Worm (Caenorhabditis elegans) whole organism, L4 larva: ENCODE measurements around the gene R144.12.
A peak's percentile ranks its signal among the peaks of the same experiment; 100 is the strongest.

Source experiments
- F10B5.3 ChIP-seq: sonication (generic microtip); optimal IDR thresholded peaks from 2 replicates; lab custom pipeline; 2016; ENCODE audit warnings: mild to moderate bottlenecking, missing genetic modification characterization, missing compliant biosample characterization
- F26F4.8 ChIP-seq: fragments of 200-800 bp; sonication (Bioruptor generic); conservative IDR thresholded peaks from 2 replicates; pipeline ENCODE4 v1.3.6; 2022; ENCODE audit warnings: missing genetic modification characterization, missing compliant biosample characterization
- F44E2.7 ChIP-seq: fragments of 200-800 bp; sonication (Bioruptor generic); IDR thresholded peaks from 2 replicates; pipeline ENCODE4 v2.1.2; 2022; ENCODE audit warnings: missing genetic modification characterization, missing compliant biosample characterization
- T20F7.1 ChIP-seq: fragments of 200-800 bp; sonication (Bioruptor generic); optimal IDR thresholded peaks from 2 replicates; lab custom pipeline; 2018; ENCODE audit warnings: mild to moderate bottlenecking, missing genetic modification characterization, missing compliant biosample characterization
- Y48G9A.11 ChIP-seq: fragments of 200-800 bp; sonication (Bioruptor generic); IDR thresholded peaks from 2 replicates; pipeline ENCODE4 v1.3.6; 2022; ENCODE audit warnings: missing genetic modification reagents, missing genetic modification characterization, missing compliant biosample characterization
- Y5F2A.4 ChIP-seq: fragments of 200-800 bp; sonication (Bioruptor generic); optimal IDR thresholded peaks from 2 replicates; lab custom pipeline; 2018; ENCODE audit warnings: mild to moderate bottlenecking, missing genetic modification characterization, missing compliant biosample characterization
- Y75B8A.6 ChIP-seq: fragments of 200-800 bp; sonication (Bioruptor generic); IDR thresholded peaks from 2 replicates; pipeline ENCODE4 v1.3.6; 2022; ENCODE audit warnings: missing genetic modification reagents, missing genetic modification characterization, missing compliant biosample characterization
- aha-1 ChIP-seq: fragments of 150-350 bp; peaks from one replicate; lab custom pipeline; 2014; ENCODE audit warnings: missing biosample characterization, missing genetic modification characterization
- aly-2 ChIP-seq: sonication (generic microtip); optimal IDR thresholded peaks from 2 replicates; lab custom pipeline; 2018; ENCODE audit warnings: missing biosample characterization, missing genetic modification characterization
- ama-1 ChIP-seq: fragments of 150-350 bp; optimal IDR thresholded peaks from 2 replicates; lab custom pipeline; 2014; ENCODE audit warnings: inconsistent platforms, mixed read lengths
- ceh-20 ChIP-seq: fragments of 200-800 bp; sonication (Bioruptor generic); IDR thresholded peaks from 2 replicates; pipeline ENCODE4 v1.3.6; 2022; ENCODE audit warnings: missing genetic modification reagents, missing genetic modification characterization, missing compliant biosample characterization
- ceh-28 ChIP-seq: fragments of 150-350 bp; optimal IDR thresholded peaks from 2 replicates; lab custom pipeline; 2014; ENCODE audit warnings: missing biosample characterization, missing genetic modification reagents, missing genetic modification characterization
- ceh-62 ChIP-seq: sonication (generic microtip); optimal IDR thresholded peaks from 2 replicates; lab custom pipeline; 2017; ENCODE audit warnings: missing biosample characterization, missing genetic modification characterization
- ceh-82 ChIP-seq: sonication (generic microtip); optimal IDR thresholded peaks from 2 replicates; lab custom pipeline; 2017; ENCODE audit warnings: missing biosample characterization, missing genetic modification characterization
- cey-2 ChIP-seq: sonication (generic microtip); optimal IDR thresholded peaks from 3 replicates; lab custom pipeline; 2017; ENCODE audit warnings: missing genetic modification characterization, mild to moderate bottlenecking, missing compliant biosample characterization, antibody characterized with exemption, borderline replicate concordance; ENCODE audit not compliant: insufficient read depth
- ctbp-1 ChIP-seq: fragments of 200-800 bp; sonication (Bioruptor generic); IDR thresholded peaks from 2 replicates; pipeline ENCODE4 v1.3.6; 2022; ENCODE audit warnings: missing genetic modification reagents, missing genetic modification characterization, missing compliant biosample characterization
- daf-12 ChIP-seq: fragments of 150-350 bp; optimal IDR thresholded peaks from 2 replicates; lab custom pipeline; 2014; ENCODE audit warnings: missing biosample characterization, missing genetic modification reagents, missing genetic modification characterization
- dmd-8 ChIP-seq: fragments of 200-800 bp; sonication (Bioruptor generic); IDR thresholded peaks from 2 replicates; pipeline ENCODE4 v1.3.6; 2022; ENCODE audit warnings: missing genetic modification characterization, missing compliant biosample characterization
- dmd-9 ChIP-seq: fragments of 200-800 bp; sonication (Bioruptor generic); IDR thresholded peaks from 2 replicates; pipeline ENCODE4 v1.3.6; 2022; ENCODE audit warnings: missing genetic modification reagents, missing genetic modification characterization, missing compliant biosample characterization
- dpl-1 ChIP-seq: fragments of 150-350 bp; optimal IDR thresholded peaks from 2 replicates; lab custom pipeline; 2014; ENCODE audit warnings: missing biosample characterization, missing genetic modification reagents, missing genetic modification characterization
- duxl-1 ChIP-seq: sonication (generic microtip); optimal IDR thresholded peaks from 2 replicates; lab custom pipeline; 2016; ENCODE audit warnings: mild to moderate bottlenecking, missing genetic modification characterization, moderate library complexity, missing compliant biosample characterization; ENCODE audit not compliant: poor library complexity
- hif-1 ChIP-seq, 2 experiments: sonication (generic microtip); optimal IDR thresholded peaks; 2 replicates each; lab custom pipeline; 2016 to 2017; ENCODE audit warnings: missing compliant biosample characterization in 2 of 2, missing genetic modification characterization in 2 of 2, missing genetic modification reagents in 2 of 2, missing genotype in 2 of 2, mild to moderate bottlenecking in 1 of 2
- lin-39 ChIP-seq: fragments of 150-350 bp; optimal IDR thresholded peaks from 2 replicates; lab custom pipeline; 2014; ENCODE audit warnings: missing biosample characterization, missing genetic modification reagents, missing genetic modification characterization
- lir-3 ChIP-seq: sonication (generic microtip); optimal IDR thresholded peaks from 2 replicates; lab custom pipeline; 2016; ENCODE audit warnings: mild to moderate bottlenecking, missing genetic modification characterization, missing compliant biosample characterization
- lsy-2 ChIP-seq, 2 experiments: fragments of 150-350 bp in 1 of 2; sonication (generic microtip) in 1 of 2; optimal IDR thresholded peaks; 2 replicates each; lab custom pipeline; 2014 to 2017; ENCODE audit warnings: missing biosample characterization in 2 of 2, missing genetic modification characterization in 2 of 2
- madf-5 ChIP-seq, 2 experiments: fragments of 200-800 bp; sonication (Bioruptor generic); IDR thresholded peaks; 2 replicates each; pipeline ENCODE4 v1.3.6; 2022; ENCODE audit warnings: missing compliant biosample characterization in 2 of 2, missing genetic modification characterization in 2 of 2
- mdl-1 ChIP-seq, 2 experiments: fragments of 150-350 bp in 1 of 2; sonication (generic microtip) in 1 of 2; optimal IDR thresholded peaks; 2 replicates each; lab custom pipeline; 2014 to 2017; ENCODE audit warnings: missing biosample characterization in 2 of 2, missing genetic modification characterization in 2 of 2
- mep-1 ChIP-seq: fragments of 150-350 bp; sonication (generic microtip); optimal IDR thresholded peaks from 3 replicates; lab custom pipeline; 2014; ENCODE audit warnings: missing biosample characterization, missing genetic modification characterization
- mxl-2 ChIP-seq: fragments of 200-800 bp; sonication (Bioruptor generic); conservative IDR thresholded peaks from 2 replicates; pipeline ENCODE4 v1.3.6; 2022; ENCODE audit warnings: missing genetic modification reagents, missing genetic modification characterization, missing compliant biosample characterization
- mxl-3 ChIP-seq: fragments of 200-800 bp; sonication (Bioruptor generic); optimal IDR thresholded peaks from 2 replicates; lab custom pipeline; 2018; ENCODE audit warnings: mild to moderate bottlenecking, missing genetic modification characterization, missing compliant biosample characterization
- nhr-11 ChIP-seq: fragments of 150-350 bp; optimal IDR thresholded peaks from 2 replicates; lab custom pipeline; 2014; ENCODE audit warnings: missing biosample characterization, missing genetic modification characterization
- nhr-237 ChIP-seq: sonication (generic microtip); optimal IDR thresholded peaks from 2 replicates; lab custom pipeline; 2017; ENCODE audit warnings: missing biosample characterization, missing genetic modification characterization
- nhr-42 ChIP-seq: fragments of 200-800 bp; sonication (Bioruptor generic); IDR thresholded peaks from 2 replicates; pipeline ENCODE4 v1.3.6; 2022; ENCODE audit warnings: missing genetic modification characterization, missing compliant biosample characterization
- nhr-48 ChIP-seq: sonication (generic microtip); optimal IDR thresholded peaks from 2 replicates; lab custom pipeline; 2016; ENCODE audit warnings: mild to moderate bottlenecking, missing genetic modification characterization, missing compliant biosample characterization
- nhr-6 ChIP-seq: fragments of 150-350 bp; optimal IDR thresholded peaks from 2 replicates; lab custom pipeline; 2014; ENCODE audit warnings: missing biosample characterization, missing genetic modification characterization
- nhr-76 ChIP-seq: fragments of 150-350 bp; optimal IDR thresholded peaks from 2 replicates; lab custom pipeline; 2014; ENCODE audit warnings: missing biosample characterization, missing genetic modification characterization
- nhr-77 ChIP-seq: fragments of 150-350 bp; optimal IDR thresholded peaks from 2 replicates; lab custom pipeline; 2014; ENCODE audit warnings: missing biosample characterization, missing genetic modification characterization
- php-3 ChIP-seq: fragments of 200-800 bp; sonication (Bioruptor generic); IDR thresholded peaks from 2 replicates; pipeline ENCODE4 v1.3.6; 2022; ENCODE audit warnings: missing genetic modification reagents, missing genetic modification characterization, missing compliant biosample characterization
- rbr-2 ChIP-seq: sonication (generic microtip); optimal IDR thresholded peaks from 2 replicates; lab custom pipeline; 2016; ENCODE audit warnings: missing genotype, missing genetic modification characterization, missing compliant biosample characterization
- snpc-4 ChIP-seq: fragments of 150-350 bp; optimal IDR thresholded peaks from 2 replicates; lab custom pipeline; 2014; ENCODE audit warnings: missing biosample characterization, missing genetic modification characterization
- unc-62 ChIP-seq, 3 experiments: fragments of 150-350 bp in 1 of 3; sonication (generic microtip); optimal IDR thresholded peaks in 2 of 3; peaks in 1 of 3; 1 replicate in 1 of 3; 2 replicates in 2 of 3; lab custom pipeline; 2014 to 2017; ENCODE audit warnings: missing biosample characterization in 3 of 3, missing genetic modification characterization in 3 of 3, missing genetic modification reagents in 3 of 3, missing genotype in 1 of 3
- zfp-3 ChIP-seq: fragments of 200-800 bp; sonication (Bioruptor generic); conservative IDR thresholded peaks from 2 replicates; pipeline ENCODE4 v1.3.6; 2022; ENCODE audit warnings: missing genetic modification reagents, missing genetic modification characterization, missing compliant biosample characterization

R144.12 gene

DNA sequence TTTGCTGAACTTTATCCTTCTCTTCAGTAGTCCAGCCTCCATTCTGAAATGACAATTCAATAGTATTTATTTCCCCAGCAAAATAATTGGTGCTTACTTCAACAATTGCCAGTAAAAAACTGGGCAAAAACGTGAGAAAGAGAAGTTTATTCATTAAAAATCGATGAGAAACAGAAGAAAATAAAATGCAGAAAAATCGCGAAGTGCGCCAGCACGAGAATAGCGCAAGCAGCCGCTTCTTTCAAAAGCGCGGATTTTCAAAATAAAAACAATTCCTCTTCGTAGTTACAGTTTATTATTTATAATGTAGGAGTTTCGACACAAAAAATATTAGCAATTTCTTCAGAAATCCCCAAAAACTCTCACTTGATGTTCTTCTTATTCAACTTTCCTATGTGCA, 43.9 kb downstream of the R144.12 start, which contains the start of gene C27F2.9 (continued):
- peak in 1 of 2 experiments; percentile 2 for TF ChIP-seq mdl-1 (tag; optimal IDR thresholded peaks at IDR 0.05; lab: Kevin White, UChicago)
- no peak for TF ChIP-seq F44E2.7 (GFP tag; lab: Robert Waterston, UW)
- TF ChIP-seq ctbp-1: peak; percentile 32; the same call in 1 of the 2 replicates
- no peak for TF ChIP-seq ceh-62 (tag; lab: Kevin White, UChicago)
- no peak for TF ChIP-seq ceh-28
- peak; percentile 88 for TF ChIP-seq mep-1
- peak; percentile 40 to 58 for TF ChIP-seq hif-1 (tag; optimal IDR thresholded peaks at IDR 0.05; lab: Kevin White, UChicago)
- TF ChIP-seq nhr-42 (GFP tag; lab: Robert Waterston, UW): peak; percentile 88
- TF ChIP-seq mxl-2 (GFP tag; lab: Robert Waterston, UW): no peak
- TF ChIP-seq Y5F2A.4: no peak
- 0 out of 2 replicates have a peak, but pooled peaks have one; percentile 57 for TF ChIP-seq zfp-3 (GFP tag; lab: Robert Waterston, UW)
- peak; percentile 52 for TF ChIP-seq nhr-77
- peak; percentile 84 for TF ChIP-seq nhr-11
- TF ChIP-seq F10B5.3 (tag; lab: Kevin White, UChicago): peak; percentile 56
- peak; percentile 82 for TF ChIP-seq rbr-2 (tag; lab: Kevin White, UChicago)
- no peak for TF ChIP-seq nhr-237 (tag; lab: Kevin White, UChicago)
- peak; percentile 77 for TF ChIP-seq ceh-20 (GFP tag; lab: Robert Waterston, UW)
- TF ChIP-seq dmd-9: peak; percentile 74; the same call in 1 of the 2 replicates
- TF ChIP-seq dpl-1 (GFP tag; lab: Kevin White, UChicago): peak; percentile 99
- peak in 1 of 2 experiments; percentile 44; a peak in 1 of 4 replicates for TF ChIP-seq madf-5 (GFP tag; IDR thresholded peaks at IDR 0.05; lab: Robert Waterston, UW)
- TF ChIP-seq aly-2 (tag; lab: Kevin White, UChicago): no peak

DNA sequence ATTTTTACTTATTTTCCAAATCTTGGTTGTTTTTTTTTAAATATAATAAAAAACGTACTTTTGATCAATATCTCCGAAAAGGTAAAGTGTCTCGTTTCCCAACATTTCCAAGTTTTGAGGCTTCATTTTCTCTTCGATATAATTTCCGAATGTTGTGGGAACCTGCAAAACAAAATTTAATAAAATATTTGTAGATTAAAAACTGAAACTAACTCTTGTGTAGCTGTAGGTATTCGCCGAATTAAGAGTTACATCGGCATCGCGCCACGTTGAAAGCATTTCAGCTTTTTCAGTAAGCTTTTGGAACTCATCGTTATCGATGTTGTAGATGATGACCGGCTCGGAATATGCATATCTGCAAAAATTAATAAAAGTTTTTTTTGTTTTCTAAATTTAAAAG, 44.4 kb downstream of the R144.12 start, which contains the start of gene vps-22:
vps-22 (minus strand) TSS at position 101 of the 400 bp plus-strand sequence.
- no peak for TF ChIP-seq Y75B8A.6
- no peak for TF ChIP-seq lin-39 (tag; lab: Kevin White, UChicago)
- TF ChIP-seq lir-3 (tag; lab: Kevin White, UChicago): no peak
- no peak for TF ChIP-seq lsy-2 (tag; optimal IDR thresholded peaks at IDR 0.05; lab: Kevin White, UChicago)
- TF ChIP-seq T20F7.1: no peak
- no peak for TF ChIP-seq mxl-3 (GFP tag; lab: Kevin White, UChicago)
- TF ChIP-seq cey-2 (tag; lab: Kevin White, UChicago): no peak
- TF ChIP-seq nhr-6: no peak
- no peak for TF ChIP-seq daf-12
- TF ChIP-seq nhr-48 (tag; lab: Kevin White, UChicago): no peak
- no peak for TF ChIP-seq duxl-1 (tag; lab: Kevin White, UChicago)
- TF ChIP-seq ceh-20 (GFP tag; lab: Robert Waterston, UW): no peak
- no peak for TF ChIP-seq F26F4.8 (GFP tag; lab: Robert Waterston, UW)
- no peak for TF ChIP-seq ceh-82 (tag; lab: Kevin White, UChicago)
- TF ChIP-seq F44E2.7 (GFP tag; lab: Robert Waterston, UW): no peak
- TF ChIP-seq mxl-2 (GFP tag; lab: Robert Waterston, UW): no peak
- no peak for TF ChIP-seq nhr-76 (tag; lab: Kevin White, UChicago)

- no peak for TF ChIP-seq dpl-1 (GFP tag; lab: Kevin White, UChicago)
- TF ChIP-seq dmd-8 (GFP tag; lab: Robert Waterston, UW): 0 out of 2 replicates have a peak, but pooled peaks have one; percentile 16
- peak; percentile 0 for TF ChIP-seq duxl-1 (tag; lab: Kevin White, UChicago)
- TF ChIP-seq ama-1 (lab: Kevin White, UChicago): peak; percentile 18
- TF ChIP-seq php-3 (GFP tag; lab: Robert Waterston, UW): no peak
- no peak for TF ChIP-seq nhr-11
- TF ChIP-seq nhr-48 (tag; lab: Kevin White, UChicago): no peak
- TF ChIP-seq madf-5 (GFP tag; IDR thresholded peaks at IDR 0.05; lab: Robert Waterston, UW): no peak
- 0 out of 2 replicates have a peak, but pooled peaks have one; percentile 18 for TF ChIP-seq Y48G9A.11 (GFP tag; lab: Robert Waterston, UW)
- TF ChIP-seq snpc-4 (tag; lab: Kevin White, UChicago): no peak
- peak in 1 of 2 experiments; percentile 98 for TF ChIP-seq unc-62 (GFP tag; optimal IDR thresholded peaks at IDR 0.05 in 1 of 2; lab: Kevin White, UChicago)
- no peak for TF ChIP-seq unc-62 (tag; optimal IDR thresholded peaks at IDR 0.05; lab: Kevin White, UChicago)
- peak; percentile 58 for TF ChIP-seq aha-1 (tag; lab: Kevin White, UChicago)
Measured at ce11 chrIII:4961281-4961680, 45.5 kb downstream of the R144.12 start.
